Fruit fly (Drosophila melanogaster) whole organism, embryonic: Measurements from ENCODE around the gene CG6163.

Experiments
- CG10543 ChIP-seq: fragments of 200-800 bp; sonication (Bioruptor generic); optimal IDR thresholded peaks from 3 replicates; lab custom pipeline; 2017; ENCODE audit warnings: missing biosample characterization, mild to moderate bottlenecking, missing genetic modification characterization, moderate library complexity
- CG11085 ChIP-seq: fragments of 200-800 bp; sonication (Bioruptor generic); IDR thresholded peaks from 2 replicates; pipeline ENCODE4 v1.3.6; 2022; ENCODE audit warnings: missing biosample characterization, missing genetic modification characterization
- CG11398 ChIP-seq: fragments of 200-800 bp; sonication (Bioruptor generic); optimal IDR thresholded peaks from 2 replicates; lab custom pipeline; 2016; ENCODE audit warnings: missing biosample characterization, missing genetic modification characterization
- CG12942 ChIP-seq: fragments of 200-800 bp; sonication (Bioruptor generic); optimal IDR thresholded peaks from 3 replicates; lab custom pipeline; 2016; ENCODE audit warnings: missing biosample characterization, missing genetic modification characterization
- CG13894 ChIP-seq: fragments of 200-800 bp; sonication (Bioruptor generic); optimal IDR thresholded peaks from 3 replicates; lab custom pipeline; 2018; ENCODE audit warnings: missing biosample characterization, mild to moderate bottlenecking, missing genetic modification characterization, moderate library complexity
- CG1529 ChIP-seq: fragments of 200-800 bp; sonication (Bioruptor generic); optimal IDR thresholded peaks from 3 replicates; lab custom pipeline; 2018; ENCODE audit warnings: missing biosample characterization, missing genetic modification characterization
- CG15479 ChIP-seq: fragments of 200-800 bp; sonication (Bioruptor generic); optimal IDR thresholded peaks from 3 replicates; lab custom pipeline; 2019; ENCODE audit warnings: missing biosample characterization, mild to moderate bottlenecking, missing genetic modification characterization, moderate library complexity
- CG15514 ChIP-seq: fragments of 200-800 bp; sonication (Bioruptor generic); optimal IDR thresholded peaks from 3 replicates; lab custom pipeline; 2017; ENCODE audit warnings: missing biosample characterization, missing genetic modification characterization, mild to moderate bottlenecking, moderate library complexity, missing genetic modification reagents
- CG17186 ChIP-seq: fragments of 200-800 bp; sonication (Bioruptor generic); optimal IDR thresholded peaks from 3 replicates; lab custom pipeline; 2017; ENCODE audit warnings: missing biosample characterization, missing genetic modification reagents, missing genetic modification characterization
- CG17361 ChIP-seq: fragments of 200-800 bp; sonication (Bioruptor generic); IDR thresholded peaks from 3 replicates; pipeline ENCODE4 v1.3.6; 2022; ENCODE audit warnings: missing biosample characterization, missing genetic modification characterization
- CG18011 ChIP-seq: fragments of 200-800 bp; sonication (Bioruptor generic); optimal IDR thresholded peaks from 2 replicates; lab custom pipeline; 2017; ENCODE audit warnings: missing biosample characterization, missing genetic modification characterization, mild to moderate bottlenecking, moderate library complexity, missing genotype
- CG33557 ChIP-seq: fragments of 200-800 bp; sonication (Bioruptor generic); optimal IDR thresholded peaks from 2 replicates; lab custom pipeline; 2019; ENCODE audit warnings: missing biosample characterization, mild to moderate bottlenecking, missing genetic modification characterization, moderate library complexity
- CG4617 ChIP-seq: fragments of 200-800 bp; sonication (Bioruptor generic); optimal IDR thresholded peaks from 3 replicates; lab custom pipeline; 2016; ENCODE audit warnings: missing biosample characterization, missing genetic modification characterization, borderline replicate concordance
- CG9932 ChIP-seq: fragments of 200-800 bp; sonication (Bioruptor generic); IDR thresholded peaks from 2 replicates; pipeline ENCODE4 v1.3.6; 2022; ENCODE audit warnings: missing biosample characterization, missing genetic modification characterization
- Chrac-16 ChIP-seq: fragments of 200-800 bp; sonication (Bioruptor generic); optimal IDR thresholded peaks from 3 replicates; lab custom pipeline; 2016; ENCODE audit warnings: missing biosample characterization, missing genetic modification characterization
- D19A ChIP-seq: fragments of 200-800 bp; optimal IDR thresholded peaks from 3 replicates; lab custom pipeline; 2019; ENCODE audit warnings: missing biosample characterization, mild to moderate bottlenecking, missing genetic modification characterization, moderate library complexity
- Hmr ChIP-seq: fragments of 200-800 bp; sonication (Bioruptor generic); optimal IDR thresholded peaks from 3 replicates; lab custom pipeline; 2017; ENCODE audit warnings: mild to moderate bottlenecking, missing biosample characterization, missing genetic modification reagents, missing genetic modification characterization
- Myb ChIP-seq: fragments of 200-800 bp; sonication (Bioruptor generic); optimal IDR thresholded peaks from 2 replicates; lab custom pipeline; 2016; ENCODE audit warnings: missing biosample characterization, missing genetic modification characterization
- Nf-YC ChIP-seq: fragments of 200-800 bp; optimal IDR thresholded peaks from 3 replicates; lab custom pipeline; 2019; ENCODE audit warnings: missing biosample characterization, mild to moderate bottlenecking, missing genetic modification characterization, moderate library complexity
- Oaz ChIP-seq: fragments of 200-800 bp; sonication (Bioruptor generic); IDR thresholded peaks from 2 replicates; pipeline ENCODE4 v1.3.6; 2022; ENCODE audit warnings: missing biosample characterization, missing genetic modification characterization
- Tbp ChIP-seq: fragments of >200 bp; optimal IDR thresholded peaks from 2 replicates; lab custom pipeline; 2018; ENCODE audit warnings: missing biosample characterization, missing genetic modification characterization
- Trl ChIP-seq, 3 experiments: fragments of >200 bp in 2 of 3; fragments of 200-800 bp in 1 of 3; sonication (Bioruptor generic) in 1 of 3; optimal IDR thresholded peaks; 2 replicates in 1 of 3; 3 replicates in 2 of 3; lab custom pipeline; 2016 to 2017; ENCODE audit warnings: missing biosample characterization in 1 of 3, missing genetic modification characterization in 1 of 3
- abd-A ChIP-seq: fragments of 200-800 bp; sonication (Bioruptor generic); optimal IDR thresholded peaks from 3 replicates; lab custom pipeline; 2019; ENCODE audit warnings: missing biosample characterization, mild to moderate bottlenecking, missing genetic modification characterization, moderate library complexity
- ac ChIP-seq: fragments of 200-800 bp; sonication (Bioruptor generic); optimal IDR thresholded peaks from 3 replicates; lab custom pipeline; 2017; ENCODE audit warnings: missing biosample characterization, mild to moderate bottlenecking, missing genetic modification characterization
- caup ChIP-seq: fragments of 200-800 bp; sonication (Bioruptor generic); optimal IDR thresholded peaks from 3 replicates; lab custom pipeline; 2017; ENCODE audit warnings: missing biosample characterization, mild to moderate bottlenecking, missing genetic modification characterization, moderate library complexity; ENCODE audit not compliant: severe bottlenecking
- crol ChIP-seq: fragments of 200-800 bp; sonication (Bioruptor generic); IDR thresholded peaks from 2 replicates; pipeline ENCODE4 v1.3.6; 2022; ENCODE audit warnings: missing biosample characterization, missing genetic modification characterization
- cwo ChIP-seq: fragments of 200-800 bp; sonication (Bioruptor generic); optimal IDR thresholded peaks from 3 replicates; lab custom pipeline; 2017; ENCODE audit warnings: missing biosample characterization, missing genetic modification characterization, mild to moderate bottlenecking, moderate library complexity, missing genetic modification reagents
- dati ChIP-seq: fragments of 200-800 bp; sonication (Bioruptor generic); IDR thresholded peaks from 2 replicates; pipeline ENCODE4 v1.3.6; 2022; ENCODE audit warnings: missing biosample characterization, missing genetic modification characterization
- dmrt11E ChIP-seq: fragments of 200-800 bp; sonication (Bioruptor generic); optimal IDR thresholded peaks from 3 replicates; lab custom pipeline; 2018; ENCODE audit warnings: missing biosample characterization, mild to moderate bottlenecking, missing genetic modification characterization, moderate library complexity
- fd3F ChIP-seq: fragments of 200-800 bp; sonication (Bioruptor generic); optimal IDR thresholded peaks from 2 replicates; lab custom pipeline; 2018; ENCODE audit warnings: missing biosample characterization, mild to moderate bottlenecking, missing genetic modification characterization, moderate library complexity
- gcm ChIP-seq: fragments of 200-800 bp; sonication (Bioruptor generic); optimal IDR thresholded peaks from 2 replicates; lab custom pipeline; 2019; ENCODE audit warnings: missing biosample characterization, mild to moderate bottlenecking, missing genetic modification characterization, moderate library complexity
- jumu ChIP-seq: fragments of 200-800 bp; sonication (Bioruptor generic); optimal IDR thresholded peaks from 3 replicates; lab custom pipeline; 2016; ENCODE audit warnings: missing biosample characterization, missing genetic modification characterization
- nau ChIP-seq: fragments of 200-800 bp; sonication (Bioruptor generic); optimal IDR thresholded peaks from 3 replicates; lab custom pipeline; 2017; ENCODE audit warnings: missing biosample characterization, mild to moderate bottlenecking, missing genetic modification characterization, missing genetic modification reagents
- nmo ChIP-seq: fragments of 200-800 bp; sonication (Bioruptor generic); optimal IDR thresholded peaks from 2 replicates; lab custom pipeline; 2018; ENCODE audit warnings: missing biosample characterization, mild to moderate bottlenecking, missing genetic modification characterization, moderate library complexity
- org-1 ChIP-seq: fragments of 200-800 bp; sonication (Bioruptor generic); optimal IDR thresholded peaks from 2 replicates; lab custom pipeline; 2017; ENCODE audit warnings: missing biosample characterization, missing genetic modification characterization
- otp ChIP-seq: fragments of 200-800 bp; sonication (Bioruptor generic); IDR thresholded peaks from 3 replicates; pipeline ENCODE4, ENCODE4 v1.3.6; 2022; ENCODE audit warnings: missing biosample characterization, missing genetic modification characterization
- pan ChIP-seq, 4 experiments: fragments of >200 bp in 3 of 4; fragments of 200-800 bp in 1 of 4; sonication (Bioruptor generic) in 1 of 4; optimal IDR thresholded peaks in 3 of 4; IDR thresholded peaks in 1 of 4; 2 replicates each; pipeline versions ENCODE4 v1.3.6 to Lab custom; 2017 to 2022; ENCODE audit warnings: missing biosample characterization in 2 of 4, missing genetic modification characterization in 2 of 4, mixed read lengths in 1 of 4
- pita ChIP-seq: fragments of 200-800 bp; sonication (Bioruptor generic); optimal IDR thresholded peaks from 2 replicates; lab custom pipeline; 2017; ENCODE audit warnings: missing biosample characterization, mild to moderate bottlenecking, missing genetic modification characterization
- sens-2 ChIP-seq: fragments of 200-800 bp; sonication (Bioruptor generic); IDR thresholded peaks from 2 replicates; pipeline ENCODE4 v1.3.6; 2022; ENCODE audit warnings: missing biosample characterization, missing genetic modification characterization
- seq ChIP-seq: fragments of 200-800 bp; sonication (Bioruptor generic); IDR thresholded peaks from 2 replicates; pipeline ENCODE4 v1.3.6; 2022; ENCODE audit warnings: missing biosample characterization, missing genetic modification characterization
- sna ChIP-seq: fragments of 200-800 bp; sonication (Bioruptor generic); IDR thresholded peaks from 2 replicates; pipeline ENCODE4 v1.3.6; 2022; ENCODE audit warnings: missing biosample characterization, missing genetic modification characterization; ENCODE audit not compliant: partially characterized antibody
- tll ChIP-seq, 2 experiments: fragments of 200-800 bp in 1 of 2; fragments of >200 bp in 1 of 2; sonication (Bioruptor generic) in 1 of 2; optimal IDR thresholded peaks; 2 replicates each; lab custom pipeline; 2017 to 2019; ENCODE audit warnings: missing biosample characterization in 2 of 2, missing genetic modification characterization in 2 of 2, mild to moderate bottlenecking in 1 of 2, moderate library complexity in 1 of 2
- ttk ChIP-seq: fragments of 200-800 bp; sonication (Bioruptor generic); IDR thresholded peaks from 2 replicates; pipeline ENCODE4 v2.1.2; 2022; ENCODE audit warnings: missing biosample characterization, missing genetic modification characterization
- vfl ChIP-seq: fragments of 200-800 bp; sonication (Bioruptor generic); optimal IDR thresholded peaks from 2 replicates; lab custom pipeline; 2016; ENCODE audit warnings: missing biosample characterization, missing genetic modification characterization
- vvl ChIP-seq: fragments of 200-800 bp; sonication (Bioruptor generic); IDR thresholded peaks from 2 replicates; pipeline ENCODE4 v1.3.6; 2022; ENCODE audit warnings: missing biosample characterization, missing genetic modification characterization
- zfh2 ChIP-seq: fragments of 200-800 bp; sonication (Bioruptor generic); optimal IDR thresholded peaks from 2 replicates; lab custom pipeline; 2016; ENCODE audit warnings: missing biosample characterization, missing genetic modification characterization

The CG6163 gene

DNA sequence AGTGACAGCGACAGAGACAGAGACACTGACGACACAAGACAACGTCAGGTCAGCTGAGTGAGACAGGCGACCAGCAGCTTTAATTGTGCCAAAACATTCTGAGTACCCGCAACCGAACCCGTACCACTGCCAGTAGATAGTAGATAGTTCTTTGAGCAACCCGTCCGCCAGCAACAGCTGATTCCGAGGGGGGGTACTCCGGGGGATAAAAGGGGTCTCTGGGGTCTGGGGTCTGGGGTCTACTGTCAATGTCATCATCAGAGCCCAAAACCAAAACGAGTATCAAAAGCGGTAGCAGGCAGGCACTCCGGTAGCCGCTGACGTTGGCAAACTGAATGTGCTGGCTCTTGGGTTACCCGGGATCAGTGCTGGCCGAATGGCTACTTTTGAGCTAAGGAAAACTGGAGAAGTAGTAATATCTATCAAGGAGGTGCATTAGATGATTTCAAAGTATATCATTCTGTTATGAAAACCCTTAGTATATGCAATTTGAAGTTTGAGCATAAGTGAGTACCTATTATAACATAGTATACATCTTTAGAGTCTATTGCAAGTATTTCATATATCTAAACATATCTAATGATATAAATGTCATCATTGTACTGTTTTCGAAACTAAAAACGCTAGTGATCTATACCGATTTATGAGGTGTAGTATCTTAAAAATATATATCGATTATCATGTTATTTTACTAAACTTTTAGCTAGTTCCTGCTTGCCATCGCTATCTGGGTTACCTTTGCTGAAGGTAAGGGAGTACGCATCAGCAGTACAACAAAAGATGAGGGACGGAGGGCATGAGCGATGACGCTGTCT lies 16.6 kb upstream of the CG6163 start (continued):
- TF ChIP-seq caup (peak; percentile 8), dmrt11E (peak; percentile 41), CG17361 (GFP tag; lab: Robert Waterston, UW) (no peak), abd-A (tag; lab: Kevin White, UChicago) (peak; percentile 47), cwo (GFP tag; lab: Kevin White, UChicago) (peak; percentile 12), fd3F (peak; percentile 7), Trl (optimal IDR thresholded peaks at IDR 0.05; lab: Kevin White, UChicago) (no peak), Trl (GFP tag; optimal IDR thresholded peaks at IDR 0.05; lab: Kevin White, UChicago) (no peak), CG15514 (GFP tag; lab: Kevin White, UChicago) (peak; percentile 28), ac (GFP tag; lab: Kevin White, UChicago) (no peak), CG1529 (no peak), CG33557 (GFP tag; lab: Kevin White, UChicago) (no peak), otp (GFP tag; lab: Robert Waterston, UW) (0 out of 3 replicates have a peak, but pooled peaks have one; percentile 29), sens-2 (no peak), Oaz (GFP tag; lab: Robert Waterston, UW) (no peak; the same call in 1 of the 2 replicates), seq (GFP tag; lab: Robert Waterston, UW) (0 out of 2 replicates have a peak, but pooled peaks have one; percentile 42), CG17186 (no peak), tll (GFP tag; optimal IDR thresholded peaks at IDR 0.05; lab: Kevin White, UChicago) (no peak), CG15479 (no peak), Nf-YC (tag; lab: Kevin White, UChicago) (peak; percentile 10), CG13894 (peak; percentile 63), ttk (0 out of 2 replicates have a peak, but pooled peaks have one; percentile 21), Hmr (peak; percentile 2), vvl (GFP tag; lab: Robert Waterston, UW) (peak; percentile 37; the same call in 1 of the 2 replicates), CG9932 (GFP tag; lab: Robert Waterston, UW) (0 out of 2 replicates have a peak, but pooled peaks have one; percentile 35), org-1 (no peak), Chrac-16 (GFP tag; lab: Kevin White, UChicago) (no peak), nau (no peak), CG11398 (GFP tag; lab: Kevin White, UChicago) (no peak), Myb (GFP tag; lab: Kevin White, UChicago) (no peak), Tbp (no peak), pan (optimal IDR thresholded peaks at IDR 0.05; lab: Kevin White, UChicago) (no peak), pan (GFP tag; optimal IDR thresholded peaks at IDR 0.05 in 1 of 2, IDR thresholded peaks at IDR 0.05 in 1 of 2) (peak in 1 of 2 experiments; percentile 7), zfh2 (GFP tag; lab: Kevin White, UChicago) (no peak), sna (GFP tag; lab: Robert Waterston, UW) (peak; percentile 29; the same call in 1 of the 2 replicates), dati (GFP tag; lab: Robert Waterston, UW) (no peak), CG4617 (GFP tag; lab: Kevin White, UChicago) (no peak), crol (GFP tag; lab: Robert Waterston, UW) (peak; percentile 87), CG11085 (GFP tag; lab: Robert Waterston, UW) (peak; percentile 41; the same call in 1 of the 2 replicates), nmo (no peak), D19A (tag; lab: Kevin White, UChicago) (no peak), pita (GFP tag; lab: Kevin White, UChicago) (no peak), vfl (GFP tag; lab: Kevin White, UChicago) (no peak), jumu (GFP tag; lab: Kevin White, UChicago) (no peak), CG18011 (GFP tag; lab: Kevin White, UChicago) (no peak), CG10543 (GFP tag; lab: Kevin White, UChicago) (peak; percentile 60), CG12942 (GFP tag; lab: Kevin White, UChicago) (no peak), gcm (GFP tag; lab: Kevin White, UChicago) (peak; percentile 87)
